Worm (Caenorhabditis elegans) whole organism, mixed stage, embryonic: ENCODE results near the gene cisd-3.1.

Source experiments
- M03D4.4 ChIP-seq: sonication (generic microtip); optimal IDR thresholded peaks from 2 replicates; lab custom pipeline; 2017; ENCODE audit warnings: mild to moderate bottlenecking, missing genetic modification characterization, missing compliant biosample characterization
- bed-3 ChIP-seq: fragments of 200-800 bp; sonication (Bioruptor generic); optimal IDR thresholded peaks from 3 replicates; lab custom pipeline; 2018; ENCODE audit warnings: mild to moderate bottlenecking, missing genetic modification characterization, moderate library complexity, missing compliant biosample characterization
- blmp-1 ChIP-seq: fragments of 150-350 bp; optimal IDR thresholded peaks from 2 replicates; lab custom pipeline; 2014; ENCODE audit warnings: missing biosample characterization, missing genetic modification characterization
- ceh-39 ChIP-seq: fragments of 150-350 bp; optimal IDR thresholded peaks from 2 replicates; lab custom pipeline; 2014; ENCODE audit warnings: missing biosample characterization, missing genetic modification characterization
- ceh-43 ChIP-seq: fragments of 200-800 bp; sonication (Bioruptor generic); optimal IDR thresholded peaks from 2 replicates; lab custom pipeline; 2018; ENCODE audit warnings: mild to moderate bottlenecking, missing genetic modification characterization, moderate library complexity, missing compliant biosample characterization
- ceh-83 ChIP-seq: fragments of 200-800 bp; sonication (Bioruptor generic); optimal IDR thresholded peaks from 2 replicates; lab custom pipeline; 2018; ENCODE audit warnings: mild to moderate bottlenecking, missing genetic modification characterization, missing compliant biosample characterization
- ces-1 ChIP-seq: fragments of 150-350 bp; optimal IDR thresholded peaks from 2 replicates; lab custom pipeline; 2014; ENCODE audit warnings: missing biosample characterization, missing genetic modification reagents, missing genetic modification characterization
- cnd-1 ChIP-seq: fragments of 200-800 bp; sonication (Bioruptor generic); optimal IDR thresholded peaks from 2 replicates; lab custom pipeline; 2018; ENCODE audit warnings: mild to moderate bottlenecking, missing genetic modification characterization, missing compliant biosample characterization
- drap-1 ChIP-seq: fragments of 200-800 bp; sonication (Bioruptor generic); optimal IDR thresholded peaks from 3 replicates; lab custom pipeline; 2018; ENCODE audit warnings: mild to moderate bottlenecking, missing genetic modification characterization, missing compliant biosample characterization
- elt-1 ChIP-seq: sonication (generic microtip); optimal IDR thresholded peaks from 2 replicates; lab custom pipeline; 2017; ENCODE audit warnings: missing genetic modification characterization, mild to moderate bottlenecking, missing compliant biosample characterization, antibody characterized with exemption, moderate library complexity, borderline replicate concordance; ENCODE audit not compliant: insufficient read depth
- elt-3 ChIP-seq: fragments of 150-350 bp; optimal IDR thresholded peaks from 2 replicates; lab custom pipeline; 2014; ENCODE audit warnings: missing biosample characterization, missing genetic modification characterization
- flh-1 ChIP-seq: fragments of 200-800 bp; sonication (Bioruptor generic); optimal IDR thresholded peaks from 2 replicates; lab custom pipeline; 2018; ENCODE audit warnings: mild to moderate bottlenecking, missing genetic modification characterization, moderate library complexity, missing compliant biosample characterization
- ham-2 ChIP-seq: fragments of 200-800 bp; sonication (Bioruptor generic); optimal IDR thresholded peaks from 2 replicates; lab custom pipeline; 2018; ENCODE audit warnings: mild to moderate bottlenecking, missing genetic modification characterization, missing compliant biosample characterization
- hlh-1 ChIP-seq: fragments of 150-350 bp; optimal IDR thresholded peaks from 2 replicates; lab custom pipeline; 2014; ENCODE audit warnings: missing biosample characterization, missing genetic modification reagents, missing genetic modification characterization
- lin-13 ChIP-seq: fragments of 150-350 bp; optimal IDR thresholded peaks from 2 replicates; lab custom pipeline; 2014; ENCODE audit warnings: missing biosample characterization, missing genetic modification characterization
- lin-32 ChIP-seq: fragments of 200-800 bp; sonication (Bioruptor generic); optimal IDR thresholded peaks from 2 replicates; lab custom pipeline; 2018; ENCODE audit warnings: mild to moderate bottlenecking, missing genetic modification characterization, missing compliant biosample characterization
- lsy-2 ChIP-seq: fragments of 150-350 bp; optimal IDR thresholded peaks from 2 replicates; lab custom pipeline; 2014; ENCODE audit warnings: missing biosample characterization, missing genetic modification characterization
- mab-5 ChIP-seq: fragments of 150-350 bp; optimal IDR thresholded peaks from 2 replicates; lab custom pipeline; 2014; ENCODE audit warnings: missing biosample characterization, missing genetic modification characterization
- mep-1 ChIP-seq: fragments of 150-350 bp; optimal IDR thresholded peaks from 2 replicates; lab custom pipeline; 2017; ENCODE audit warnings: missing biosample characterization, missing genetic modification reagents, missing genetic modification characterization, inconsistent platforms
- mls-2 ChIP-seq: sonication (generic microtip); optimal IDR thresholded peaks from 2 replicates; lab custom pipeline; 2016; ENCODE audit warnings: mild to moderate bottlenecking, missing genetic modification characterization, moderate library complexity, missing compliant biosample characterization
- nhr-12 ChIP-seq: fragments of 150-350 bp; optimal IDR thresholded peaks from 2 replicates; lab custom pipeline; 2014; ENCODE audit warnings: missing biosample characterization, missing genetic modification characterization
- nhr-2 ChIP-seq: fragments of 150-350 bp; optimal IDR thresholded peaks from 2 replicates; lab custom pipeline; 2014; ENCODE audit warnings: missing biosample characterization, missing genetic modification characterization
- nhr-28 ChIP-seq: fragments of 150-350 bp; optimal IDR thresholded peaks from 2 replicates; lab custom pipeline; 2014; ENCODE audit warnings: missing biosample characterization, missing genetic modification characterization
- sem-2 ChIP-seq: fragments of 200-800 bp; sonication (Bioruptor generic); optimal IDR thresholded peaks from 2 replicates; lab custom pipeline; 2018; ENCODE audit warnings: mild to moderate bottlenecking, missing genetic modification characterization, missing compliant biosample characterization
- snpc-4 ChIP-seq: fragments of 150-350 bp; optimal IDR thresholded peaks from 2 replicates; lab custom pipeline; 2014; ENCODE audit warnings: missing biosample characterization, missing genetic modification characterization
- sptf-1 ChIP-seq: sonication (generic microtip); optimal IDR thresholded peaks from 2 replicates; lab custom pipeline; 2017; ENCODE audit warnings: mild to moderate bottlenecking, missing genetic modification characterization, moderate library complexity, missing compliant biosample characterization
- tbx-8 ChIP-seq: fragments of 200-800 bp; sonication (Bioruptor generic); optimal IDR thresholded peaks from 2 replicates; lab custom pipeline; 2018; ENCODE audit warnings: mild to moderate bottlenecking, missing genetic modification characterization, moderate library complexity, missing compliant biosample characterization
- unc-39 ChIP-seq: fragments of 150-350 bp; optimal IDR thresholded peaks from 2 replicates; lab custom pipeline; 2014; ENCODE audit warnings: missing biosample characterization, missing genetic modification characterization
- unc-62 ChIP-seq: fragments of 150-350 bp; optimal IDR thresholded peaks from 2 replicates; lab custom pipeline; 2014; ENCODE audit warnings: missing biosample characterization, missing genetic modification reagents, missing genetic modification characterization
- zip-8 ChIP-seq: fragments of 150-350 bp; optimal IDR thresholded peaks from 2 replicates; lab custom pipeline; 2014; ENCODE audit warnings: missing biosample characterization, missing genetic modification characterization
- ztf-11 ChIP-seq: fragments of 150-350 bp; optimal IDR thresholded peaks from 2 replicates; lab custom pipeline; 2014; ENCODE audit warnings: missing biosample characterization, missing genetic modification characterization

Gene cisd-3.1

ce11 chrIII:4530968-4531367 is 11.7 kb upstream of the cisd-3.1 start:
- TF ChIP-seq lin-13 (tag; lab: Kevin White, UChicago) (no peak), unc-62 (GFP tag; lab: Kevin White, UChicago) (no peak), blmp-1 (tag; lab: Kevin White, UChicago) (no peak), ceh-43 (GFP tag; lab: Kevin White, UChicago) (no peak), mep-1 (no peak), zip-8 (tag; lab: Kevin White, UChicago) (no peak), M03D4.4 (tag; lab: Kevin White, UChicago) (no peak), snpc-4 (no peak), elt-3 (tag; lab: Kevin White, UChicago) (no peak), sem-2 (GFP tag; lab: Kevin White, UChicago) (no peak), mls-2 (tag; lab: Kevin White, UChicago) (no peak), unc-39 (tag; lab: Kevin White, UChicago) (no peak), lsy-2 (tag; lab: Kevin White, UChicago) (no peak), nhr-28 (tag; lab: Kevin White, UChicago) (no peak), ceh-83 (GFP tag; lab: Kevin White, UChicago) (no peak), hlh-1 (tag; lab: Kevin White, UChicago) (no peak), nhr-12 (no peak), flh-1 (GFP tag; lab: Kevin White, UChicago) (no peak), sptf-1 (tag; lab: Kevin White, UChicago) (no peak), lin-32 (GFP tag; lab: Kevin White, UChicago) (no peak)

- TF ChIP-seq blmp-1 (tag; lab: Kevin White, UChicago) (no peak), bed-3 (GFP tag; lab: Kevin White, UChicago) (no peak), hlh-1 (tag; lab: Kevin White, UChicago) (no peak), sem-2 (GFP tag; lab: Kevin White, UChicago) (no peak), lin-13 (tag; lab: Kevin White, UChicago) (no peak), mls-2 (tag; lab: Kevin White, UChicago) (no peak), M03D4.4 (tag; lab: Kevin White, UChicago) (no peak), tbx-8 (no peak), unc-62 (GFP tag; lab: Kevin White, UChicago) (no peak), nhr-28 (tag; lab: Kevin White, UChicago) (no peak), lin-32 (GFP tag; lab: Kevin White, UChicago) (no peak), unc-39 (tag; lab: Kevin White, UChicago) (no peak), drap-1 (GFP tag; lab: Kevin White, UChicago) (no peak), ham-2 (GFP tag; lab: Kevin White, UChicago) (no peak), nhr-12 (no peak)
Measured at ce11 chrIII:4540604-4541003, 2.1 kb upstream of the cisd-3.1 start, which contains the start of gene ugt-62. Gene ugt-62 (minus strand): TSS chrIII:4540623.

DNA sequence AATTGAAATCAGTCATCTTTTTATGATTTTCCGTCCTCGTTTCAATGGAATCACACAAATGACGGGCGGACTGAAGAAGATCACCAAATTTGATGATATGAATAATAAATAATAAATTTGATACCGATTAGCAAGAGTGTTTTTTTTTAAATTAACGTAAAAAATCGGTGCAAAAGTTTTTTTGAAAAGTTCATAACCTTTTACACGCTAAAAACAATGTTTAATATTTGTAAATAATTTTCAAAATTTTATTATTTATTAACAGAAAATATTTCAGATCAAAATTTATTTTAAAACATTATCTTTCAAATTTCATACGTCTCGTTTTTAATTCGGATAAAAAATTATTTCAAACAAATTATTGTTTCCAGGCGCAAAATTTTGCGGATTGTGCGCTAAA is 2.3 kb downstream of the cisd-3.1 start, which contains the start of gene M88.3:
TSS of gene M88.3 (minus strand) at position 101 of the 400 bp plus-strand sequence.
- no peak for TF ChIP-seq tbx-8
- TF ChIP-seq sem-2 (GFP tag; lab: Kevin White, UChicago): no peak
- TF ChIP-seq bed-3 (GFP tag; lab: Kevin White, UChicago): no peak
- no peak for TF ChIP-seq mls-2 (tag; lab: Kevin White, UChicago)
- TF ChIP-seq ham-2 (GFP tag; lab: Kevin White, UChicago): no peak
- TF ChIP-seq elt-1 (tag; lab: Kevin White, UChicago): no peak
- no peak for TF ChIP-seq zip-8 (tag; lab: Kevin White, UChicago)
- no peak for TF ChIP-seq lsy-2 (tag; lab: Kevin White, UChicago)
- no peak for TF ChIP-seq snpc-4
- no peak for TF ChIP-seq unc-39 (tag; lab: Kevin White, UChicago)
- no peak for TF ChIP-seq unc-62 (GFP tag; lab: Kevin White, UChicago)
- no peak for TF ChIP-seq nhr-2
- no peak for TF ChIP-seq drap-1 (GFP tag; lab: Kevin White, UChicago)
- TF ChIP-seq nhr-28 (tag; lab: Kevin White, UChicago): no peak
- no peak for TF ChIP-seq flh-1 (GFP tag; lab: Kevin White, UChicago)
- TF ChIP-seq elt-3 (tag; lab: Kevin White, UChicago): no peak
- TF ChIP-seq nhr-12: no peak
- TF ChIP-seq ztf-11 (tag; lab: Kevin White, UChicago): no peak

ce11 chrIII:4548739-4549138 is 6.1 kb downstream of the cisd-3.1 start, which contains the start of gene M88.4:
Gene M88.4 (plus strand): TSS chrIII:4549039.
- TF ChIP-seq ceh-83 (GFP tag; lab: Kevin White, UChicago) (no peak), hlh-1 (tag; lab: Kevin White, UChicago) (no peak), drap-1 (GFP tag; lab: Kevin White, UChicago) (no peak), mab-5 (tag; lab: Kevin White, UChicago) (no peak), nhr-12 (no peak), unc-39 (tag; lab: Kevin White, UChicago) (no peak), flh-1 (GFP tag; lab: Kevin White, UChicago) (no peak), ces-1 (GFP tag; lab: Kevin White, UChicago) (no peak), lin-32 (GFP tag; lab: Kevin White, UChicago) (no peak), zip-8 (tag; lab: Kevin White, UChicago) (no peak), cnd-1 (no peak), ham-2 (GFP tag; lab: Kevin White, UChicago) (no peak), lsy-2 (tag; lab: Kevin White, UChicago) (no peak), lin-13 (tag; lab: Kevin White, UChicago) (no peak), unc-62 (GFP tag; lab: Kevin White, UChicago) (no peak), ceh-39 (no peak), ceh-43 (GFP tag; lab: Kevin White, UChicago) (no peak), blmp-1 (tag; lab: Kevin White, UChicago) (no peak)
